Fruit fly (Drosophila melanogaster) whole organism, embryonic: ENCODE measurements around the gene cert.
A peak's percentile ranks its signal among the peaks of the same experiment; 100 is the strongest.

Experiments
- Atf3 ChIP-seq: fragments of 200-800 bp; sonication (Bioruptor generic); optimal IDR thresholded peaks from 3 replicates; lab custom pipeline; 2016; ENCODE audit warnings: missing biosample characterization, missing genetic modification characterization
- CG10321 ChIP-seq: fragments of 200-800 bp; sonication (Bioruptor generic); IDR thresholded peaks from 2 replicates; pipeline ENCODE4 v1.3.6; 2022; ENCODE audit warnings: missing biosample characterization, missing genetic modification characterization
- CG10431 ChIP-seq: fragments of 200-800 bp; sonication (Bioruptor generic); optimal IDR thresholded peaks from 3 replicates; lab custom pipeline; 2018; ENCODE audit warnings: missing biosample characterization, mild to moderate bottlenecking, missing genetic modification characterization
- CG10565 ChIP-seq: fragments of 200-800 bp; sonication (Bioruptor generic); optimal IDR thresholded peaks from 3 replicates; lab custom pipeline; 2016; ENCODE audit warnings: missing biosample characterization, mild to moderate bottlenecking, missing genetic modification characterization
- CG11398 ChIP-seq: fragments of 200-800 bp; sonication (Bioruptor generic); optimal IDR thresholded peaks from 2 replicates; lab custom pipeline; 2016; ENCODE audit warnings: missing biosample characterization, missing genetic modification characterization
- CG12744 ChIP-seq: fragments of 200-800 bp; sonication (Bioruptor generic); optimal IDR thresholded peaks from 2 replicates; lab custom pipeline; 2016; ENCODE audit warnings: missing biosample characterization, missing genetic modification characterization
- CG14667 ChIP-seq: fragments of 200-800 bp; sonication (Bioruptor generic); IDR thresholded peaks from 2 replicates; pipeline ENCODE4 v1.3.6; 2022; ENCODE audit warnings: missing biosample characterization, missing genetic modification characterization
- CG15696 ChIP-seq: fragments of 200-800 bp; sonication (Bioruptor generic); optimal IDR thresholded peaks from 2 replicates; lab custom pipeline; 2019; ENCODE audit warnings: missing biosample characterization, mild to moderate bottlenecking, missing genetic modification characterization, moderate library complexity
- CG1603 ChIP-seq: fragments of 200-800 bp; sonication (Bioruptor generic); optimal IDR thresholded peaks from 2 replicates; lab custom pipeline; 2019; ENCODE audit warnings: missing biosample characterization, mild to moderate bottlenecking, missing genetic modification characterization, moderate library complexity
- CG17802 ChIP-seq: fragments of 200-800 bp; sonication (Bioruptor generic); optimal IDR thresholded peaks from 2 replicates; lab custom pipeline; 2018; ENCODE audit warnings: missing biosample characterization, mild to moderate bottlenecking, missing genetic modification characterization, moderate library complexity
- CG17829 ChIP-seq: fragments of 200-800 bp; optimal IDR thresholded peaks from 2 replicates; lab custom pipeline; 2019; ENCODE audit warnings: missing biosample characterization, mild to moderate bottlenecking, missing genetic modification characterization, moderate library complexity
- CG2120 ChIP-seq: fragments of 200-800 bp; sonication (Bioruptor generic); optimal IDR thresholded peaks from 3 replicates; lab custom pipeline; 2016; ENCODE audit warnings: missing biosample characterization, missing genetic modification characterization
- CG31224 ChIP-seq: fragments of 200-800 bp; sonication (Bioruptor generic); IDR thresholded peaks from 2 replicates; pipeline ENCODE4 v1.3.6; 2022; ENCODE audit warnings: missing biosample characterization, missing genetic modification characterization
- CG31365 ChIP-seq: fragments of 200-800 bp; sonication (Bioruptor generic); optimal IDR thresholded peaks from 2 replicates; lab custom pipeline; 2018; ENCODE audit warnings: missing biosample characterization, mild to moderate bottlenecking, missing genetic modification characterization
- CG4404 ChIP-seq: fragments of 200-800 bp; sonication (Bioruptor generic); IDR thresholded peaks from 2 replicates; pipeline ENCODE4 v1.3.6; 2022; ENCODE audit warnings: missing biosample characterization, missing genetic modification characterization
- CG5245 ChIP-seq: fragments of 200-800 bp; sonication (Bioruptor generic); optimal IDR thresholded peaks from 3 replicates; lab custom pipeline; 2016; ENCODE audit warnings: missing biosample characterization, missing genetic modification characterization
- CG6175 ChIP-seq: fragments of 200-800 bp; sonication (Bioruptor generic); IDR thresholded peaks from 3 replicates; pipeline ENCODE4 v1.3.6; 2022; ENCODE audit warnings: missing biosample characterization, missing genetic modification characterization
- CG7839 ChIP-seq: fragments of 200-800 bp; sonication (Bioruptor generic); optimal IDR thresholded peaks from 3 replicates; lab custom pipeline; 2018; ENCODE audit warnings: missing biosample characterization, mild to moderate bottlenecking, missing genetic modification characterization, moderate library complexity
- CG8089 ChIP-seq: fragments of 200-800 bp; sonication (Bioruptor generic); optimal IDR thresholded peaks from 3 replicates; lab custom pipeline; 2016; ENCODE audit warnings: missing biosample characterization, missing genetic modification characterization
- CG8290 ChIP-seq, 3 experiments: fragments of 200-800 bp; sonication (Bioruptor generic); optimal IDR thresholded peaks; 2 replicates each; lab custom pipeline; 2016 to 2019; ENCODE audit warnings: missing biosample characterization in 3 of 3, missing genetic modification characterization in 3 of 3, mild to moderate bottlenecking in 2 of 3, moderate library complexity in 1 of 3
- CG8765 ChIP-seq: fragments of 200-800 bp; sonication (Bioruptor generic); IDR thresholded peaks from 2 replicates; pipeline ENCODE4 v1.3.6; 2022; ENCODE audit warnings: missing biosample characterization, missing genetic modification characterization
- CG8924 ChIP-seq: fragments of 200-800 bp; optimal IDR thresholded peaks from 3 replicates; lab custom pipeline; 2019; ENCODE audit warnings: missing biosample characterization, mild to moderate bottlenecking, missing genetic modification characterization, moderate library complexity
- CG8944 ChIP-seq: fragments of 200-800 bp; sonication (Bioruptor generic); optimal IDR thresholded peaks from 3 replicates; lab custom pipeline; 2016; ENCODE audit warnings: missing biosample characterization, missing genetic modification characterization
- CHES-1-like ChIP-seq: fragments of 200-800 bp; sonication (Bioruptor generic); optimal IDR thresholded peaks from 2 replicates; lab custom pipeline; 2016; ENCODE audit warnings: missing biosample characterization, missing genetic modification characterization
- Dek ChIP-seq: fragments of 200-800 bp; sonication (Bioruptor generic); optimal IDR thresholded peaks from 3 replicates; lab custom pipeline; 2019; ENCODE audit warnings: missing biosample characterization, mild to moderate bottlenecking, missing genetic modification characterization, moderate library complexity
- Dip2 ChIP-seq: fragments of 200-800 bp; sonication (Bioruptor generic); IDR thresholded peaks from 2 replicates; pipeline ENCODE4 v1.3.6; 2022; ENCODE audit warnings: missing biosample characterization, missing genetic modification characterization
- Doc2 ChIP-seq: fragments of 200-800 bp; sonication (Bioruptor generic); IDR thresholded peaks from 2 replicates; pipeline ENCODE4 v1.3.6; 2022; ENCODE audit warnings: missing biosample characterization, missing genetic modification characterization
- Ets97D ChIP-seq: fragments of 200-800 bp; sonication (Bioruptor generic); optimal IDR thresholded peaks from 3 replicates; lab custom pipeline; 2016; ENCODE audit warnings: missing biosample characterization, missing genetic modification characterization
- Gsc ChIP-seq: fragments of 200-800 bp; sonication (Bioruptor generic); IDR thresholded peaks from 2 replicates; pipeline ENCODE4 v1.3.6; 2022; ENCODE audit warnings: missing biosample characterization, missing genetic modification characterization
- Gug ChIP-seq: fragments of 200-800 bp; sonication (Bioruptor generic); IDR thresholded peaks from 4 replicates; pipeline ENCODE4 v1.3.6; 2022; ENCODE audit warnings: missing biosample characterization, missing genetic modification characterization
- HmgZ ChIP-seq: fragments of 200-800 bp; sonication (Bioruptor generic); optimal IDR thresholded peaks from 2 replicates; lab custom pipeline; 2018; ENCODE audit warnings: missing biosample characterization, mild to moderate bottlenecking, missing genetic modification characterization
- Hmx ChIP-seq: fragments of 200-800 bp; sonication (Bioruptor generic); optimal IDR thresholded peaks from 2 replicates; lab custom pipeline; 2016; ENCODE audit warnings: missing biosample characterization, missing genetic modification characterization
- Mrtf ChIP-seq: fragments of 200-800 bp; sonication (Bioruptor generic); IDR thresholded peaks from 3 replicates; pipeline ENCODE4 v1.3.6; 2022; ENCODE audit warnings: missing biosample characterization, missing genetic modification characterization
- NfI ChIP-seq: fragments of 200-800 bp; sonication (Bioruptor generic); optimal IDR thresholded peaks from 3 replicates; lab custom pipeline; 2018; ENCODE audit warnings: missing biosample characterization, mild to moderate bottlenecking, missing genetic modification characterization, moderate library complexity
- Rfx ChIP-seq: fragments of 200-800 bp; sonication (Bioruptor generic); IDR thresholded peaks from 2 replicates; pipeline ENCODE4 v1.3.6; 2022; ENCODE audit warnings: missing biosample characterization, missing genetic modification characterization
- Six4 ChIP-seq: fragments of 200-800 bp; sonication (Bioruptor generic); optimal IDR thresholded peaks from 2 replicates; lab custom pipeline; 2016; ENCODE audit warnings: missing biosample characterization, missing genetic modification characterization
- Ssrp ChIP-seq: fragments of 200-800 bp; sonication (Bioruptor generic); optimal IDR thresholded peaks from 2 replicates; lab custom pipeline; 2018; ENCODE audit warnings: missing biosample characterization, mild to moderate bottlenecking, missing genetic modification characterization, moderate library complexity
- croc ChIP-seq: fragments of 200-800 bp; sonication (Bioruptor generic); conservative IDR thresholded peaks from 3 replicates; pipeline ENCODE4 v1.3.6; 2022; ENCODE audit warnings: missing biosample characterization, missing genetic modification characterization
- cwo ChIP-seq: fragments of 200-800 bp; sonication (Bioruptor generic); optimal IDR thresholded peaks from 3 replicates; lab custom pipeline; 2017; ENCODE audit warnings: missing biosample characterization, missing genetic modification characterization, mild to moderate bottlenecking, moderate library complexity, missing genetic modification reagents
- dan ChIP-seq: fragments of 200-800 bp; sonication (Bioruptor generic); IDR thresholded peaks from 2 replicates; pipeline ENCODE4 v1.3.6; 2022; ENCODE audit warnings: missing biosample characterization, missing genetic modification characterization
- dmrt11E ChIP-seq: fragments of 200-800 bp; sonication (Bioruptor generic); optimal IDR thresholded peaks from 3 replicates; lab custom pipeline; 2018; ENCODE audit warnings: missing biosample characterization, mild to moderate bottlenecking, missing genetic modification characterization, moderate library complexity
- gem ChIP-seq: fragments of 200-800 bp; sonication (Bioruptor generic); optimal IDR thresholded peaks from 2 replicates; lab custom pipeline; 2019; ENCODE audit warnings: missing biosample characterization, mild to moderate bottlenecking, missing genetic modification characterization, moderate library complexity
- inv ChIP-seq: fragments of 200-800 bp; sonication (Bioruptor generic); IDR thresholded peaks from 2 replicates; pipeline ENCODE4 v1.3.6; 2022; ENCODE audit warnings: missing biosample characterization, missing genetic modification characterization; ENCODE audit not compliant: partially characterized antibody
- knrl ChIP-seq: fragments of 200-800 bp; sonication (Bioruptor generic); IDR thresholded peaks from 3 replicates; pipeline ENCODE4 v1.3.6; 2022; ENCODE audit warnings: missing biosample characterization, missing genetic modification characterization; ENCODE audit not compliant: partially characterized antibody
- lov ChIP-seq, 2 experiments: fragments of 200-800 bp in 1 of 2; fragments of >200 bp in 1 of 2; sonication (Bioruptor generic) in 1 of 2; IDR thresholded peaks in 1 of 2; optimal IDR thresholded peaks in 1 of 2; 2 replicates in 1 of 2; 3 replicates in 1 of 2; pipeline versions ENCODE4 v1.3.6 to Lab custom; 2017 to 2022; ENCODE audit warnings: missing biosample characterization in 1 of 2, missing genetic modification characterization in 1 of 2
- nau ChIP-seq: fragments of 200-800 bp; sonication (Bioruptor generic); optimal IDR thresholded peaks from 3 replicates; lab custom pipeline; 2017; ENCODE audit warnings: missing biosample characterization, mild to moderate bottlenecking, missing genetic modification characterization, missing genetic modification reagents
- nerfin-2 ChIP-seq: fragments of 200-800 bp; sonication (Bioruptor generic); IDR thresholded peaks from 2 replicates; pipeline ENCODE4 v1.3.6; 2022; ENCODE audit warnings: missing biosample characterization, missing genetic modification characterization; ENCODE audit not compliant: partially characterized antibody
- pita ChIP-seq: fragments of 200-800 bp; sonication (Bioruptor generic); optimal IDR thresholded peaks from 2 replicates; lab custom pipeline; 2017; ENCODE audit warnings: missing biosample characterization, mild to moderate bottlenecking, missing genetic modification characterization
- pnt ChIP-seq: fragments of 200-800 bp; sonication (Bioruptor generic); optimal IDR thresholded peaks from 3 replicates; lab custom pipeline; 2016; ENCODE audit warnings: missing biosample characterization, missing genetic modification characterization
- stc ChIP-seq: fragments of 200-800 bp; sonication (Bioruptor generic); IDR thresholded peaks from 2 replicates; pipeline ENCODE4 v1.3.6; 2022; ENCODE audit warnings: missing biosample characterization, missing genetic modification characterization

Gene cert

dm6 chr3L:8308891-8309352 is 19.3 kb upstream of the cert start, which contains the start of gene BI-1 (continued):
- peak; percentile 2 for TF ChIP-seq CG10431
- TF ChIP-seq pita (GFP tag; lab: Kevin White, UChicago) = no peak
- no peak for TF ChIP-seq nerfin-2
- peak; percentile 66 for TF ChIP-seq NfI (GFP tag; lab: Kevin White, UChicago)
- peak; percentile 55 for TF ChIP-seq CG17829 (tag; lab: Kevin White, UChicago)
- TF ChIP-seq gem (tag; lab: Kevin White, UChicago) = peak; percentile 75
- no peak for TF ChIP-seq Mrtf (GFP tag; lab: Robert Waterston, UW)
- peak; percentile 35 for TF ChIP-seq CG5245
- TF ChIP-seq CG15696 = peak; percentile 61
- TF ChIP-seq croc (GFP tag; lab: Robert Waterston, UW) = peak; percentile 16; the same call in 1 of the 3 replicates
- TF ChIP-seq CG31365 (tag; lab: Kevin White, UChicago) = no peak
- peak; percentile 55 for TF ChIP-seq CG8290 (GFP tag; optimal IDR thresholded peaks at IDR 0.05; lab: Kevin White, UChicago)
- TF ChIP-seq CG8290 (tag; optimal IDR thresholded peaks at IDR 0.05; lab: Kevin White, UChicago) = no peak
- TF ChIP-seq CG8765 = no peak
- peak; percentile 9 for TF ChIP-seq Ets97D (GFP tag; lab: Kevin White, UChicago)
- peak; percentile 39 for TF ChIP-seq Ssrp (tag; lab: Kevin White, UChicago)
- TF ChIP-seq Dek (tag; lab: Kevin White, UChicago) = peak; percentile 69
- TF ChIP-seq CG8924 (tag; lab: Kevin White, UChicago) = no peak
- no peak for TF ChIP-seq CG10321 (GFP tag; lab: Robert Waterston, UW)
- TF ChIP-seq CG12744 = no peak
- TF ChIP-seq CG10565 = no peak
- no peak for TF ChIP-seq CG31224 (GFP tag; lab: Robert Waterston, UW)
- TF ChIP-seq pnt (GFP tag; lab: Kevin White, UChicago) = no peak
- TF ChIP-seq Atf3 (GFP tag; lab: Kevin White, UChicago) = no peak
- TF ChIP-seq Six4 = no peak
- no peak for TF ChIP-seq CG11398 (GFP tag; lab: Kevin White, UChicago)
- TF ChIP-seq Hmx (GFP tag; lab: Kevin White, UChicago) = peak; percentile 30
- no peak for TF ChIP-seq CHES-1-like (GFP tag; lab: Kevin White, UChicago)
- TF ChIP-seq knrl (GFP tag; lab: Robert Waterston, UW) = 0 out of 3 replicates have a peak, but pooled peaks have one; percentile 23
- TF ChIP-seq Dip2 (GFP tag; lab: Robert Waterston, UW) = no peak
- peak; percentile 69; the same call in 1 of the 2 replicates for TF ChIP-seq Rfx
- no peak for TF ChIP-seq Doc2 (GFP tag; lab: Robert Waterston, UW)
- peak; percentile 73 for TF ChIP-seq HmgZ (tag; lab: Kevin White, UChicago)
- peak; percentile 63 for TF ChIP-seq cwo (GFP tag; lab: Kevin White, UChicago)
- no peak for TF ChIP-seq inv (GFP tag; lab: Robert Waterston, UW)
- no peak for TF ChIP-seq CG14667 (GFP tag; lab: Robert Waterston, UW)
- TF ChIP-seq dan = no peak
- peak; percentile 60 for TF ChIP-seq CG4404 (GFP tag; lab: Robert Waterston, UW)
- 0 out of 3 replicates have a peak, but pooled peaks have one; percentile 7 for TF ChIP-seq CG6175 (GFP tag; lab: Robert Waterston, UW)
- no peak for TF ChIP-seq nau (GFP tag; lab: Kevin White, UChicago)
- TF ChIP-seq CG1603 (tag; lab: Kevin White, UChicago) = no peak
- no peak for TF ChIP-seq CG8944 (GFP tag; lab: Kevin White, UChicago)
- TF ChIP-seq CG17802 (tag; lab: Kevin White, UChicago) = no peak
- no peak for TF ChIP-seq CG8089
- TF ChIP-seq stc (GFP tag; lab: Robert Waterston, UW) = no peak
- TF ChIP-seq lov (optimal IDR thresholded peaks at IDR 0.05; lab: Kevin White, UChicago) = no peak
- no peak for TF ChIP-seq lov (GFP tag; IDR thresholded peaks at IDR 0.05; lab: Robert Waterston, UW)
- peak; percentile 74 for TF ChIP-seq CG7839 (tag; lab: Kevin White, UChicago)
- TF ChIP-seq dmrt11E (tag; lab: Kevin White, UChicago) = peak; percentile 60
- TF ChIP-seq Gsc = no peak
- peak; percentile 76 for TF ChIP-seq CG2120 (GFP tag; lab: Kevin White, UChicago)
- TF ChIP-seq Gug = no peak
